Worm (Caenorhabditis elegans): ENCODE measurements around the gene ZK856.19.
A peak's percentile ranks its signal among the peaks of the same experiment; 100 is the strongest.

ZK856.19 gene

ce11 chrV:10204863-10205338 is at the start of gene ZK856.19, which contains the start of gene ZK856.11 (continued):
- TF ChIP-seq rbr-2 (tag; optimal IDR thresholded peaks at IDR 0.05) = peak; percentile 62
- TF ChIP-seq Y5F2A.4 (GFP tag; optimal IDR thresholded peaks at IDR 0.05) = no peak
- no peak for TF ChIP-seq fkh-10 (GFP tag; optimal IDR thresholded peaks at IDR 0.05)
- TF ChIP-seq dmd-6 (GFP tag; IDR thresholded peaks at IDR 0.05) = peak; percentile 42; the same call in 1 of the 2 replicates
- TF ChIP-seq D1046.2 (GFP tag; IDR thresholded peaks at IDR 0.05) = no peak
- TF ChIP-seq nhr-11 (tag; optimal IDR thresholded peaks at IDR 0.05) = peak; percentile 11
- TF ChIP-seq daf-12 (tag; optimal IDR thresholded peaks at IDR 0.05) = no peak
- TF ChIP-seq spr-3 (GFP tag; optimal IDR thresholded peaks at IDR 0.05) = no peak
- no peak for TF ChIP-seq nhr-237 (tag; optimal IDR thresholded peaks at IDR 0.05)
- no peak for TF ChIP-seq ZK546.5 (tag; optimal IDR thresholded peaks at IDR 0.05)
- no peak for TF ChIP-seq Y48G9A.11 (GFP tag; IDR thresholded peaks at IDR 0.05)
- TF ChIP-seq F37D6.2 (tag; optimal IDR thresholded peaks at IDR 0.05) = no peak
- peak; percentile 13 for TF ChIP-seq R02D3.7 (tag; optimal IDR thresholded peaks at IDR 0.05)
- TF ChIP-seq nhr-10 (tag; optimal IDR thresholded peaks at IDR 0.05) = no peak
- 0 out of 2 replicates have a peak, but pooled peaks have one; percentile 31 for TF ChIP-seq arid-1 (GFP tag; conservative IDR thresholded peaks at IDR 0.05)
- TF ChIP-seq lim-7 (GFP tag; IDR thresholded peaks at IDR 0.05) = no peak
- TF ChIP-seq dve-1 (tag; optimal IDR thresholded peaks at IDR 0.05; ENCODE audit: insufficient read depth) = peak; percentile 44
- TF ChIP-seq zfp-3 (GFP tag; conservative IDR thresholded peaks at IDR 0.05) = no peak

DNA sequence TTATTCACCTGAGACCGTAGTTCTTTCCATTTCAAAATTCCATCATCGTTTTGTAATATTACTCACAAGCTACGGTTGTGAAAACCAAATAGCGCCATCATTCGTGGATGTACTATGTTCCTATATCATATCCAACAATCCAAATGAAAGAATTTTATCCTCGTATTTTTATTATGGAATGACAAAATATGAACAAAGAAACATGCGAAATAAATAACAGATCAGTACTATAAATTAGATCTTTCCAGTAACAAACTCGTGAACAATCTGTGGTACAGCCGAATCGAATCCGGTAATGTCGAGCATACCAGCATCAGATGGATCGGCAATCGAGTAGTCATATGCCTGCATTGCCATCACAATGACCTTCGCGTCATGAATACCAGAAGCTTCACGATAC is 48.0 kb upstream of the ZK856.19 start:
- TF ChIP-seq F49E8.2 (tag; optimal IDR thresholded peaks at IDR 0.05; ENCODE audit: borderline replicate concordance) (no peak), nhr-41 (GFP tag; IDR thresholded peaks at IDR 0.05) (no peak), ceh-62 (tag; optimal IDR thresholded peaks at IDR 0.05) (no peak), nhr-28 (tag; optimal IDR thresholded peaks at IDR 0.05) (no peak), dmd-8 (GFP tag; IDR thresholded peaks at IDR 0.05) (no peak), lin-38 (GFP tag; IDR thresholded peaks at IDR 0.05) (no peak), mes-2 (tag; optimal IDR thresholded peaks at IDR 0.05; ENCODE audit: poor library complexity, severe bottlenecking) (no peak), daf-16 (GFP tag; optimal IDR thresholded peaks at IDR 0.05) (no peak), daf-16 (tag; optimal IDR thresholded peaks at IDR 0.05) (peak; percentile 15), mep-1 (tag; optimal IDR thresholded peaks at IDR 0.05) (peak; percentile 8), rbr-2 (tag; optimal IDR thresholded peaks at IDR 0.05) (no peak), lin-13 (GFP tag; optimal IDR thresholded peaks at IDR 0.05) (no peak), ctbp-1 (GFP tag; IDR thresholded peaks at IDR 0.05) (no peak), mxl-3 (GFP tag; optimal IDR thresholded peaks at IDR 0.05) (no peak), ama-1 (optimal IDR thresholded peaks at IDR 0.05) (peak; percentile 80), aha-1 (tag) (peak; percentile 76), fos-1 (tag; optimal IDR thresholded peaks at IDR 0.05) (peak; percentile 23), lsy-2 (tag; optimal IDR thresholded peaks at IDR 0.05) (peak in 1 of 2 experiments; percentile 41)

- TF ChIP-seq aha-1 (tag) = peak; percentile 94
- peak in 1 of 2 experiments; percentile 72 for TF ChIP-seq daf-16 (GFP tag; optimal IDR thresholded peaks at IDR 0.05)
- TF ChIP-seq daf-16 (tag; optimal IDR thresholded peaks at IDR 0.05) = peak; percentile 7
- no peak for TF ChIP-seq fkh-10 (GFP tag; optimal IDR thresholded peaks at IDR 0.05)
Observed at ce11 chrV:10249515-10249914, 44.8 kb upstream of the ZK856.19 start.

DNA sequence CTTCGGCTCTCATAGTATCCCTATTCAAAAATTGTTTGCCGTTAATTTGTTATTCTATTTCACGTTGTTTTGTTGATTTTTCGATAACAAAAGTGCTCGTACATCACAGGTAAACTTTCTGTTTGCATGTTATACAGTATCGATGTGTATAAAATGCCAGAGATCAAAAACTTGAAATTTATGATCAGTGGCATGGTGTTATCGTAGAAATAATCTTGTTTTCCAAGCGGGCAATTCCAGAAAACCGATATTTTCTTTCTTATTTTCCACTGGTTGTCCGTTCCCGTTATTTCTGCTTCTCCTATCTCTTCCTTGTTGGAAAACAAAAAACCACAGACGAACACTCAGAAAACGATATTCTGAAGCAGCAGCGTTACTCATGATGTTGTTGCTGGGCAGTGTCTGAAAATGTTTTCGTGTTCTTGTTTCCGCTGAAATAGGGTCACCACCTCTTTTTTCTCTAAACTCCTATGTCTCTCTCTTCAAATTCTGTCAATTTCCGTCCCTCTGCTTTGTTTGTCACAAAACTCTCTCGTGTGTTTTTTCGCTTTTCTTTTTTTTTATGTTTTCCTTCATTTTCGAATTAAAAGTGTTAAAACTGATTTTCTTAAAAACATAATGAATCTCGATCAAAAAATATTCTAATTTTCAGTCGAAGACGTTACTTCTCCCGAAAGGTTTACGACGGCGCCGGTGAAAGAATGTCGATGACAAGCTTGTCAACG is 43.7 kb upstream of the ZK856.19 start, which contains the start of gene akt-1:
Gene akt-1, plus strand, starts transcription at position 651 of the 725 bp plus-strand sequence.
- TF ChIP-seq aha-1 (tag) (peak; percentile 94), hlh-30 (tag; optimal IDR thresholded peaks at IDR 0.05; ENCODE audit: insufficient read depth) (peak; percentile 23), dve-1 (tag; optimal IDR thresholded peaks at IDR 0.05; ENCODE audit: insufficient read depth) (no peak), unc-62 (GFP tag; optimal IDR thresholded peaks at IDR 0.05 in 1 of 2) (peak in 1 of 2 experiments; percentile 99), unc-62 (tag; optimal IDR thresholded peaks at IDR 0.05) (no peak), rbr-2 (tag; optimal IDR thresholded peaks at IDR 0.05) (peak; percentile 12), zip-11 (GFP tag; IDR thresholded peaks at IDR 0.05) (no peak), daf-19 (GFP tag; conservative IDR thresholded peaks at IDR 0.05) (no peak), nhr-76 (tag; optimal IDR thresholded peaks at IDR 0.05) (no peak), zip-2 (tag; optimal IDR thresholded peaks at IDR 0.05) (no peak), lir-3 (tag; optimal IDR thresholded peaks at IDR 0.05) (no peak), nhr-77 (tag; optimal IDR thresholded peaks at IDR 0.05) (no peak), daf-16 (GFP tag; optimal IDR thresholded peaks at IDR 0.05) (peak in 1 of 2 experiments; percentile 48), daf-16 (tag; optimal IDR thresholded peaks at IDR 0.05) (peak; percentile 77)

Data from whole organism, L4 larva.